Fruit fly (Drosophila melanogaster) whole organism, wandering third instar larva: Measurements from ENCODE around the gene caz.

Experiments
- Abd-B ChIP-seq: fragments of >200 bp; optimal IDR thresholded peaks from 2 replicates; lab custom pipeline; 2017; ENCODE audit warnings: missing biosample characterization, missing genetic modification characterization
- CG9705 ChIP-seq: fragments of 200-800 bp; sonication (Bioruptor generic); optimal IDR thresholded peaks from 2 replicates; lab custom pipeline; 2018; ENCODE audit warnings: missing biosample characterization, mild to moderate bottlenecking, missing genetic modification characterization
- CrebA ChIP-seq: fragments of 200-800 bp; sonication (Bioruptor generic); optimal IDR thresholded peaks from 2 replicates; lab custom pipeline; 2016; ENCODE audit warnings: missing biosample characterization, mild to moderate bottlenecking, missing genetic modification characterization, borderline replicate concordance
- Dfd ChIP-seq: fragments of >200 bp; optimal IDR thresholded peaks from 2 replicates; lab custom pipeline; 2017; ENCODE audit warnings: missing biosample characterization, missing genetic modification characterization
- Dif ChIP-seq: fragments of 200-275, 200-300 bp; sonication (Bioruptor generic); optimal IDR thresholded peaks from 2 replicates; lab custom pipeline; 2018; ENCODE audit warnings: missing biosample characterization, missing genetic modification characterization; ENCODE audit not compliant: partially characterized antibody
- GATAd ChIP-seq: sonication (Bioruptor generic); optimal IDR thresholded peaks from 2 replicates; lab custom pipeline; 2016; ENCODE audit warnings: missing biosample characterization, missing genetic modification characterization
- HLH106 ChIP-seq: fragments of 200-800 bp; optimal IDR thresholded peaks from 3 replicates; lab custom pipeline; 2019; ENCODE audit warnings: missing biosample characterization, mild to moderate bottlenecking, missing genetic modification characterization, moderate library complexity
- Hnf4 ChIP-seq: fragments of 200-800 bp; sonication (Bioruptor generic); optimal IDR thresholded peaks from 2 replicates; lab custom pipeline; 2016; ENCODE audit warnings: missing biosample characterization, mild to moderate bottlenecking, missing genetic modification characterization
- Hr78 ChIP-seq: fragments of >200 bp; optimal IDR thresholded peaks from 2 replicates; lab custom pipeline; 2017; ENCODE audit warnings: missing biosample characterization, missing genetic modification characterization
- Hr83 ChIP-seq: fragments of 200-300 bp; sonication (Bioruptor generic); optimal IDR thresholded peaks from 2 replicates; lab custom pipeline; 2016; ENCODE audit warnings: missing biosample characterization, mild to moderate bottlenecking, missing genetic modification characterization, moderate library complexity; ENCODE audit not compliant: poor library complexity, severe bottlenecking
- Jra ChIP-seq: sonication (Bioruptor generic); optimal IDR thresholded peaks from 2 replicates; lab custom pipeline; 2016; ENCODE audit warnings: missing biosample characterization, missing genetic modification characterization
- Mio ChIP-seq: sonication (Bioruptor generic); optimal IDR thresholded peaks from 2 replicates; lab custom pipeline; 2016; ENCODE audit warnings: missing biosample characterization, missing genetic modification characterization
- Myc ChIP-seq: fragments of >200 bp; optimal IDR thresholded peaks from 2 replicates; lab custom pipeline; 2017
- OdsH ChIP-seq: fragments of 200-800 bp; sonication (Bioruptor generic); optimal IDR thresholded peaks from 2 replicates; lab custom pipeline; 2016; ENCODE audit warnings: missing biosample characterization, mild to moderate bottlenecking, missing genetic modification characterization
- Rel ChIP-seq, 2 experiments: fragments of 200-800 bp; sonication (Bioruptor generic) in 1 of 2; optimal IDR thresholded peaks; 2 replicates in 1 of 2; 3 replicates in 1 of 2; lab custom pipeline; 2016 to 2019; ENCODE audit warnings: mild to moderate bottlenecking in 2 of 2, missing biosample characterization in 2 of 2, missing genetic modification characterization in 2 of 2, moderate library complexity in 1 of 2
- Sp1 ChIP-seq: fragments of 200-800 bp; sonication (Bioruptor generic); optimal IDR thresholded peaks from 3 replicates; lab custom pipeline; 2019; ENCODE audit warnings: missing biosample characterization, mild to moderate bottlenecking, missing genetic modification characterization, moderate library complexity
- Vsx2 ChIP-seq: fragments of 200-300, 225-300 bp; sonication (Bioruptor generic); optimal IDR thresholded peaks from 2 replicates; lab custom pipeline; 2018; ENCODE audit warnings: missing biosample characterization, missing genetic modification characterization; ENCODE audit not compliant: partially characterized antibody
- br ChIP-seq: fragments of 200-800 bp; sonication (Bioruptor generic); optimal IDR thresholded peaks from 2 replicates; lab custom pipeline; 2016; ENCODE audit warnings: missing biosample characterization, missing genetic modification characterization
- brk ChIP-seq: fragments of 200-800 bp; sonication (Bioruptor generic); optimal IDR thresholded peaks from 2 replicates; lab custom pipeline; 2016; ENCODE audit warnings: missing biosample characterization, mild to moderate bottlenecking, missing genetic modification characterization
- dl ChIP-seq, 2 experiments: fragments of 175-275, 200-275 bp in 1 of 2; fragments of 200-275 bp in 1 of 2; sonication (Bioruptor generic); optimal IDR thresholded peaks; lab custom pipeline; 2018; ENCODE audit warnings: mild to moderate bottlenecking in 2 of 2, missing biosample characterization in 2 of 2, missing genetic modification characterization in 2 of 2, moderate library complexity in 2 of 2; ENCODE audit not compliant: partially characterized antibody in 2 of 2, insufficient read depth in 1 of 2
- dmrt93B ChIP-seq: fragments of 200-800 bp; sonication (Bioruptor generic); optimal IDR thresholded peaks from 2 replicates; lab custom pipeline; 2018; ENCODE audit warnings: missing biosample characterization, mild to moderate bottlenecking, missing genetic modification characterization
- dsf ChIP-seq: sonication (Bioruptor generic); optimal IDR thresholded peaks from 2 replicates; lab custom pipeline; 2016; ENCODE audit warnings: missing biosample characterization, missing genetic modification characterization, borderline replicate concordance
- ey ChIP-seq: fragments of 200-800 bp; sonication (Bioruptor generic); optimal IDR thresholded peaks from 2 replicates; lab custom pipeline; 2016; ENCODE audit warnings: missing biosample characterization, missing genetic modification characterization
- foxo ChIP-seq, 2 experiments: fragments of 200-800 bp; sonication (Bioruptor generic); optimal IDR thresholded peaks; 2 replicates in 1 of 2; 3 replicates in 1 of 2; lab custom pipeline; 2016 to 2017; ENCODE audit warnings: missing biosample characterization in 2 of 2, missing genetic modification characterization in 2 of 2
- fru ChIP-seq: fragments of 200-800 bp; sonication (Bioruptor generic); optimal IDR thresholded peaks from 3 replicates; lab custom pipeline; 2016; ENCODE audit warnings: missing biosample characterization, mild to moderate bottlenecking, missing genetic modification characterization
- h ChIP-seq: fragments of 200-800 bp; sonication (Bioruptor generic); optimal IDR thresholded peaks from 3 replicates; lab custom pipeline; 2016; ENCODE audit warnings: missing biosample characterization, mild to moderate bottlenecking, missing genetic modification characterization
- jim ChIP-seq: fragments of 175-275, 200-325 bp; sonication (Bioruptor generic); optimal IDR thresholded peaks from 2 replicates; lab custom pipeline; 2016; ENCODE audit warnings: missing biosample characterization, mild to moderate bottlenecking, missing genetic modification characterization
- lola ChIP-seq: fragments of >200 bp; optimal IDR thresholded peaks from 2 replicates; lab custom pipeline; 2017; ENCODE audit warnings: missing biosample characterization, missing genetic modification characterization
- pan ChIP-seq: fragments of >200 bp; optimal IDR thresholded peaks from 2 replicates; lab custom pipeline; 2017
- psq ChIP-seq: fragments of 200-800 bp; sonication (Bioruptor generic); optimal IDR thresholded peaks from 3 replicates; lab custom pipeline; 2017; ENCODE audit warnings: missing biosample characterization, mild to moderate bottlenecking, missing genetic modification characterization, moderate library complexity
- rgr ChIP-seq: fragments of 200-800 bp; sonication (Bioruptor generic); optimal IDR thresholded peaks from 3 replicates; lab custom pipeline; 2016; ENCODE audit warnings: missing biosample characterization, mild to moderate bottlenecking, missing genetic modification characterization
- sage ChIP-seq: fragments of 200-800 bp; sonication (Bioruptor generic); optimal IDR thresholded peaks from 2 replicates; lab custom pipeline; 2016; ENCODE audit warnings: missing biosample characterization, mild to moderate bottlenecking, missing genetic modification characterization
- sv ChIP-seq: fragments of 200-800 bp; sonication (Bioruptor generic); optimal IDR thresholded peaks from 3 replicates; lab custom pipeline; 2016; ENCODE audit warnings: missing biosample characterization, missing genetic modification characterization
- tai ChIP-seq: sonication (Bioruptor generic); optimal IDR thresholded peaks from 2 replicates; lab custom pipeline; 2016; ENCODE audit warnings: missing biosample characterization, missing genetic modification characterization
- woc ChIP-seq: sonication (Bioruptor generic); optimal IDR thresholded peaks from 2 replicates; lab custom pipeline; 2016; ENCODE audit warnings: missing biosample characterization, mild to moderate bottlenecking, missing genetic modification characterization

Gene caz

dm6 chrX:16263415-16263814 is 25.2 kb upstream of the caz start:
- TF ChIP-seq Hnf4 (GFP tag; lab: Kevin White, UChicago), result peak; percentile 33
- TF ChIP-seq Myc (lab: Kevin White, UChicago), result no peak
- TF ChIP-seq Mio (GFP tag; lab: Kevin White, UChicago), result no peak
- no peak for TF ChIP-seq dsf (GFP tag; lab: Kevin White, UChicago)
- TF ChIP-seq tai (GFP tag; lab: Kevin White, UChicago), result no peak
- TF ChIP-seq dl (GFP tag; optimal IDR thresholded peaks at IDR 0.05; lab: Kevin White, UChicago; ENCODE audit: insufficient read depth in 1 of 2, partially characterized antibody in 2 of 2), result no peak
- TF ChIP-seq OdsH (GFP tag; lab: Kevin White, UChicago), result peak; percentile 35
- no peak for TF ChIP-seq pan (lab: Kevin White, UChicago)
- TF ChIP-seq sv (GFP tag; lab: Kevin White, UChicago), result peak; percentile 66
- peak in 1 of 2 experiments; percentile 68 for TF ChIP-seq foxo (GFP tag; optimal IDR thresholded peaks at IDR 0.05; lab: Kevin White, UChicago)
- TF ChIP-seq Sp1 (GFP tag; lab: Kevin White, UChicago), result peak; percentile 56
- TF ChIP-seq dmrt93B (GFP tag; lab: Kevin White, UChicago), result peak; percentile 43
- TF ChIP-seq psq (GFP tag; lab: Kevin White, UChicago), result peak; percentile 25
- TF ChIP-seq fru (GFP tag; lab: Kevin White, UChicago), result peak; percentile 65
- peak; percentile 34 for TF ChIP-seq br
- peak; percentile 57 for TF ChIP-seq HLH106 (tag; lab: Kevin White, UChicago)
- TF ChIP-seq CrebA (GFP tag; lab: Kevin White, UChicago), result no peak
- TF ChIP-seq rgr (GFP tag; lab: Kevin White, UChicago), result peak; percentile 56
- no peak for TF ChIP-seq Hr83 (GFP tag; lab: Kevin White, UChicago)
- peak; percentile 48 for TF ChIP-seq ey (GFP tag; lab: Kevin White, UChicago)
- peak; percentile 62 for TF ChIP-seq h (GFP tag; lab: Kevin White, UChicago)
- TF ChIP-seq, all 38 proteins: peak for 13

dm6 chrX:16266437-16266836 is 22.2 kb upstream of the caz start, which contains the start of gene CG12507:
TSS of gene CG12507 (minus strand) at chrX:16266537.
- TF ChIP-seq GATAd (GFP tag; lab: Kevin White, UChicago) (no peak), Vsx2 (GFP tag; lab: Kevin White, UChicago) (no peak), Sp1 (GFP tag; lab: Kevin White, UChicago) (no peak), brk (GFP tag; lab: Kevin White, UChicago) (no peak), tai (GFP tag; lab: Kevin White, UChicago) (no peak), CrebA (GFP tag; lab: Kevin White, UChicago) (no peak), sage (GFP tag; lab: Kevin White, UChicago) (no peak), h (GFP tag; lab: Kevin White, UChicago) (no peak), Dif (GFP tag; lab: Kevin White, UChicago) (no peak), Mio (GFP tag; lab: Kevin White, UChicago) (no peak), Hr78 (GFP tag; lab: Kevin White, UChicago) (no peak), Hr83 (GFP tag; lab: Kevin White, UChicago) (no peak), dmrt93B (GFP tag; lab: Kevin White, UChicago) (no peak), Abd-B (no peak), woc (no peak), Hnf4 (GFP tag; lab: Kevin White, UChicago) (no peak)

- TF ChIP-seq dl (GFP tag; optimal IDR thresholded peaks at IDR 0.05; lab: Kevin White, UChicago; ENCODE audit: insufficient read depth in 1 of 2, partially characterized antibody in 2 of 2) (no peak), sv (GFP tag; lab: Kevin White, UChicago) (peak; percentile 19), CG9705 (GFP tag; lab: Kevin White, UChicago) (peak; percentile 37), psq (GFP tag; lab: Kevin White, UChicago) (peak; percentile 35), foxo (GFP tag; optimal IDR thresholded peaks at IDR 0.05; lab: Kevin White, UChicago) (peak in 1 of 2 experiments; percentile 67), fru (GFP tag; lab: Kevin White, UChicago) (peak; percentile 39), lola (no peak), Dfd (GFP tag; lab: Kevin White, UChicago) (no peak), ey (GFP tag; lab: Kevin White, UChicago) (peak; percentile 23), h (GFP tag; lab: Kevin White, UChicago) (peak; percentile 64), GATAd (GFP tag; lab: Kevin White, UChicago) (no peak), jim (GFP tag; lab: Kevin White, UChicago) (no peak), HLH106 (tag; lab: Kevin White, UChicago) (peak; percentile 43), Rel (GFP tag; optimal IDR thresholded peaks at IDR 0.05; lab: Kevin White, UChicago) (no peak), Rel (tag; optimal IDR thresholded peaks at IDR 0.05; lab: Kevin White, UChicago) (peak; percentile 56), brk (GFP tag; lab: Kevin White, UChicago) (no peak), rgr (GFP tag; lab: Kevin White, UChicago) (peak; percentile 66), Sp1 (GFP tag; lab: Kevin White, UChicago) (peak; percentile 43), Hr83 (GFP tag; lab: Kevin White, UChicago) (peak; percentile 66), br (peak; percentile 40), Jra (GFP tag; lab: Kevin White, UChicago) (peak; percentile 31), woc (no peak), Abd-B (no peak), OdsH (GFP tag; lab: Kevin White, UChicago) (peak; percentile 30), Dif (GFP tag; lab: Kevin White, UChicago) (no peak), CrebA (GFP tag; lab: Kevin White, UChicago) (no peak), Hnf4 (GFP tag; lab: Kevin White, UChicago) (peak; percentile 88), Myc (lab: Kevin White, UChicago) (peak; percentile 44), Vsx2 (GFP tag; lab: Kevin White, UChicago) (no peak), Hr78 (GFP tag; lab: Kevin White, UChicago) (no peak)
Observed at dm6 chrX:16270795-16271194, 17.8 kb upstream of the caz start, which contains the start of gene Mfe2. TSS of gene Mfe2 (plus strand) at chrX:16270951.
